Worm (Caenorhabditis elegans): ENCODE measurements around the gene vps-11.

DNA sequence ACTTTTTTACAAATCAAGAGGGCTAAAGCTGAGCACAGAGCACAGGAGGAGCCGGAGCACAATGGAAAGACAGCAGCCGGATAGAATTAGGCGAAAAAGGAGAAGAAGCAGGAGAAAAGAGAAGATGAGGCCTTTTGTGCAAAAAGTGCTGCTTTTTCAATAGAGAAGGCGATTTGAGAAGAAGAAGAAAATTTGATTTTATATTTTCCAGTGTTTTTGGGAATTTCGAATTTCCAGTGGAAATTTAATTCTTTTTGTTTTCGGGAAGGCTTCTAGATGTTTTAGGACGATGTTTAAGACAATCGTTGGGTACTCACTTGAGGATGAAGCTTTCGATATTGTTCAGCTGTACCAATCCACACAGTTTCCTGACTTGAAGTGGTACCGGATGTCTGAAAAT lies 39.6 kb downstream of the vps-11 start:
- TF ChIP-seq ceh-13 (GFP tag; optimal IDR thresholded peaks at IDR 0.05) = no peak
- TF ChIP-seq ama-1 (optimal IDR thresholded peaks at IDR 0.05) = no peak
- TF ChIP-seq hmg-4 (GFP tag; optimal IDR thresholded peaks at IDR 0.05) = no peak
- no peak for TF ChIP-seq flt-1 (GFP tag; IDR thresholded peaks at IDR 0.05)
- no peak for TF ChIP-seq aly-1 (tag; optimal IDR thresholded peaks at IDR 0.05)

Data from whole organism, early embryonic.